Fruit fly (Drosophila melanogaster) whole organism, adult: ENCODE measurements around the gene Twdlalpha.

Experiments used
- CG14711 ChIP-seq: fragments of 200-800 bp; sonication (Bioruptor generic); optimal IDR thresholded peaks from 2 replicates; lab custom pipeline; 2018; ENCODE audit warnings: missing biosample characterization, mild to moderate bottlenecking, missing genetic modification characterization, moderate library complexity
- CG1620 ChIP-seq: fragments of 200-800 bp; sonication (Bioruptor generic); optimal IDR thresholded peaks from 2 replicates; lab custom pipeline; 2016; ENCODE audit warnings: missing biosample characterization, missing genetic modification characterization
- CG33017 ChIP-seq: fragments of 200-800 bp; sonication (Bioruptor generic); optimal IDR thresholded peaks from 2 replicates; lab custom pipeline; 2018; ENCODE audit warnings: missing biosample characterization, mild to moderate bottlenecking, missing genetic modification characterization, moderate library complexity
- CG5204 ChIP-seq: fragments of 200-800 bp; sonication (Bioruptor generic); optimal IDR thresholded peaks from 2 replicates; lab custom pipeline; 2016; ENCODE audit warnings: missing biosample characterization, missing genetic modification characterization
- CG7045 ChIP-seq: fragments of 200-800 bp; sonication (Bioruptor generic); optimal IDR thresholded peaks from 2 replicates; lab custom pipeline; 2017; ENCODE audit warnings: missing biosample characterization, mild to moderate bottlenecking, missing genetic modification characterization
- CG7101 ChIP-seq: fragments of 200-800 bp; sonication (Bioruptor generic); optimal IDR thresholded peaks from 2 replicates; lab custom pipeline; 2018; ENCODE audit warnings: missing biosample characterization, mild to moderate bottlenecking, missing genetic modification characterization, moderate library complexity
- Mnt ChIP-seq: fragments of 200-800 bp; sonication (Bioruptor generic); optimal IDR thresholded peaks from 2 replicates; lab custom pipeline; 2016; ENCODE audit warnings: missing biosample characterization, mild to moderate bottlenecking, missing genetic modification characterization
- cnc ChIP-seq, 2 experiments: fragments of >200 bp; optimal IDR thresholded peaks; 2 replicates each; lab custom pipeline; 2017
- pad ChIP-seq: fragments of 200-800 bp; sonication (Bioruptor generic); optimal IDR thresholded peaks from 3 replicates; lab custom pipeline; 2017; ENCODE audit warnings: missing biosample characterization, missing genetic modification characterization, mild to moderate bottlenecking, moderate library complexity, missing genetic modification reagents
- tj ChIP-seq: fragments of 200-800 bp; sonication (Bioruptor generic); optimal IDR thresholded peaks from 3 replicates; lab custom pipeline; 2017; ENCODE audit warnings: missing biosample characterization, mild to moderate bottlenecking, missing genetic modification characterization, moderate library complexity

dm6 chrX:16747467-16747866, 4.8 kb downstream of the Twdlalpha start:
- TF ChIP-seq pad (GFP tag; lab: Kevin White, UChicago) (no peak), tj (no peak), CG7101 (tag; lab: Kevin White, UChicago) (no peak), Mnt (GFP tag; lab: Kevin White, UChicago) (no peak), cnc (optimal IDR thresholded peaks at IDR 0.05; lab: Kevin White, UChicago) (no peak), CG7045 (GFP tag; lab: Kevin White, UChicago) (no peak), CG1620 (GFP tag; lab: Kevin White, UChicago) (no peak), CG5204 (no peak), CG14711 (tag; lab: Kevin White, UChicago) (no peak), CG33017 (tag; lab: Kevin White, UChicago) (no peak)
